Worm (Caenorhabditis elegans): ENCODE data around the gene F18A11.5.

F18A11.5 gene

ce11 chrII:12991594-12991993 is 22.5 kb downstream of the F18A11.5 start:
- TF ChIP-seq unc-62 (GFP tag; optimal IDR thresholded peaks at IDR 0.05) = no peak
- no peak for TF ChIP-seq mdl-1 (tag; optimal IDR thresholded peaks at IDR 0.05)
- TF ChIP-seq Y55F3AM.14 (GFP tag; optimal IDR thresholded peaks at IDR 0.05) = no peak
- no peak for TF ChIP-seq aly-2 (tag; optimal IDR thresholded peaks at IDR 0.05)
- no peak for TF ChIP-seq nhr-6 (tag; optimal IDR thresholded peaks at IDR 0.05)
- TF ChIP-seq F13H6.1 (tag; optimal IDR thresholded peaks at IDR 0.05) = no peak
- no peak for TF ChIP-seq nhr-12 (tag; optimal IDR thresholded peaks at IDR 0.05)
- TF ChIP-seq R02D3.7 (tag; optimal IDR thresholded peaks at IDR 0.05) = no peak
- peak; percentile 92 for TF ChIP-seq ceh-16 (tag; optimal IDR thresholded peaks at IDR 0.05)
- TF ChIP-seq fos-1 (tag; optimal IDR thresholded peaks at IDR 0.05) = no peak
- peak; percentile 41 for TF ChIP-seq nhr-25 (tag; optimal IDR thresholded peaks at IDR 0.05)
- no peak for TF ChIP-seq zag-1 (tag; optimal IDR thresholded peaks at IDR 0.05)
- TF ChIP-seq nhr-23 (tag; optimal IDR thresholded peaks at IDR 0.05) = no peak

- TF ChIP-seq ama-1 (optimal IDR thresholded peaks at IDR 0.05) = no peak
- no peak for TF ChIP-seq ztf-4 (tag; optimal IDR thresholded peaks at IDR 0.05)
- no peak for TF ChIP-seq crh-2 (tag; optimal IDR thresholded peaks at IDR 0.05)
- TF ChIP-seq dmd-4 (tag; optimal IDR thresholded peaks at IDR 0.05) = no peak
- no peak for TF ChIP-seq sem-4 (tag; optimal IDR thresholded peaks at IDR 0.05)
- TF ChIP-seq elt-1 (tag; optimal IDR thresholded peaks at IDR 0.05) = no peak
- no peak for TF ChIP-seq F13H6.1 (tag; optimal IDR thresholded peaks at IDR 0.05)
- TF ChIP-seq snpc-4 (tag; optimal IDR thresholded peaks at IDR 0.05) = no peak
These were observed 23.0 kb downstream of the F18A11.5 start for ce11 chrII:12990964-12991593.

- no peak for TF ChIP-seq mbf-1 (tag; optimal IDR thresholded peaks at IDR 0.05)
- TF ChIP-seq unc-62 (GFP tag; optimal IDR thresholded peaks at IDR 0.05) = no peak
- TF ChIP-seq lsy-2 (tag; optimal IDR thresholded peaks at IDR 0.05) = no peak
- no peak for TF ChIP-seq sem-4 (tag; optimal IDR thresholded peaks at IDR 0.05)
- TF ChIP-seq blmp-1 (tag; optimal IDR thresholded peaks at IDR 0.05; ENCODE audit: insufficient read depth) = no peak
- TF ChIP-seq ama-1 (optimal IDR thresholded peaks at IDR 0.05) = no peak
These were observed 23.9 kb downstream of the F18A11.5 start for ce11 chrII:12990191-12990590.

DNA sequence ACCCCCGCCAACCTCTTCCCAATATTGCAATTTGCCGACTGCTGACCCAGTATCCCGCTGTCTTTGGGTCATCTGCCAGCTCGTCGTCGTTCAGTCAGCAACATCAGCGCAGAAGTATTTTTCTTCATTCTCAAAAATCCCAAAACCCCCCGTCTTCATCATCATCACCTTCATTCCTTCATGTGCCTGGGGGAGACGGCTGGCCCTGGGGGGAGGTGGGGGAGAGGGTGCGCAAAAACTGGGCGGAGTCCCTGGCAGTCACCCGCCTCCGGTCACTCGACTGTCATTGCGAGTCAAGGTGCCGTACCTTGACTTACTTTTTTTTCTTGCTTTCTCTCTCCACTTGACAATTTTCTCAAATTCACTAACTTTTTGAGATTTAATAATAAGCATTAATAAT is 26.3 kb downstream of the F18A11.5 start:
- TF ChIP-seq nhr-237 (tag; optimal IDR thresholded peaks at IDR 0.05) (no peak), nhr-23 (tag; optimal IDR thresholded peaks at IDR 0.05) (no peak), nhr-21 (tag; optimal IDR thresholded peaks at IDR 0.05) (no peak), lsy-2 (tag; optimal IDR thresholded peaks at IDR 0.05) (no peak), sma-9 (GFP tag; optimal IDR thresholded peaks at IDR 0.05) (no peak), sma-9 (tag; optimal IDR thresholded peaks at IDR 0.05) (no peak), ztf-1 (GFP tag; conservative IDR thresholded peaks at IDR 0.05) (no peak), nhr-25 (tag; optimal IDR thresholded peaks at IDR 0.05) (no peak), sem-4 (tag; optimal IDR thresholded peaks at IDR 0.05) (no peak)

ce11 chrII:12985813-12986212 is 28.3 kb downstream of the F18A11.5 start:
- TF ChIP-seq ZK546.5 (tag; optimal IDR thresholded peaks at IDR 0.05) (no peak), crh-2 (tag; optimal IDR thresholded peaks at IDR 0.05) (no peak), R02D3.7 (tag; optimal IDR thresholded peaks at IDR 0.05) (no peak), ztf-4 (tag; optimal IDR thresholded peaks at IDR 0.05) (no peak), Y55F3AM.14 (GFP tag; optimal IDR thresholded peaks at IDR 0.05) (no peak)

DNA sequence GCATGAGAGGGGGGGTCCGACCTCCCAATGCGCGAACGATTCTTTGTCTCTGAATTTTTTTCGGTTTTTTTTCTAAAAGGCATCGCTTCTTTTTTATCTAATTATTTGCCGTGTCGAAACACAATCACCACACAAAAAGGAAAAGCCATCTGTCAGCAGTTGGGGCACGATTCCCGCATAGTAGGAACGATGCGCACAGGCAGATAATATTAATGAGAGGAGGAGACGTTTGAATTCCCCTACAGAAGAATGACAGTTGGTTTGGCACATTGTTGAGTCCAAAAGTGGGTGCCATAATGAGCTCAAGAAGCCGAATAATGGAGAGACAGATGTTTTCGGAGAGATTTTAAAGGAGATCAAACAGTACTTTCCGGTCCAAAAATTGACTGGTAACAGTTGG is 29.4 kb downstream of the F18A11.5 start:
- TF ChIP-seq dmd-4 (tag; optimal IDR thresholded peaks at IDR 0.05) (no peak), nhr-25 (tag; optimal IDR thresholded peaks at IDR 0.05) (no peak), egl-27 (tag; optimal IDR thresholded peaks at IDR 0.05) (no peak)

DNA sequence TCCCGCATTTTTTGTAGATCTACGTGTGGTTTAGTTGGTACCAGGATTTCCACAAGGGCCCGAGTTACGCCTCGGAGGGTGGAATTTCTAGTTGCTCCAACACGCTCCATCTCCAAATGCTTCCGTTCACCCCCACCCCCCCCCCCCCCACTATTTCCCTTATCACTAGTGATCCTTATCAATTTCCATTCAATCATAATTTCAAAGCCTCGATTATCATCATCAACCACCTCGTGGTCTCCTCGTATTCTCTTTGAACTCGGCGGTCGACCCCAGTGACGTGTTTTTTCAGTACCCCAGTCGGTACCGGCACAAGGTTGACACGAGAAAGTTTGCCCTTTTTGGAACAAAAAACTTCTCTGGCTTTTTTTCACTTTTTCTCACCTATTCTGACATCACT is 31.3 kb downstream of the F18A11.5 start:
- TF ChIP-seq gmeb-1 (tag; optimal IDR thresholded peaks at IDR 0.05) (no peak), fos-1 (tag; optimal IDR thresholded peaks at IDR 0.05) (peak; percentile 10)
